Fruit fly (Drosophila melanogaster) whole organism, embryonic: ENCODE data around the gene CG11368.

Experiments
- CG10209 ChIP-seq: fragments of 200-800 bp; sonication (Bioruptor generic); optimal IDR thresholded peaks from 3 replicates; lab custom pipeline; 2017; ENCODE audit warnings: missing biosample characterization, mild to moderate bottlenecking, missing genetic modification characterization, missing genetic modification reagents
- CG1024 ChIP-seq: fragments of 200-800 bp; sonication (Bioruptor generic); IDR thresholded peaks from 2 replicates; pipeline ENCODE4 v1.3.6; 2022; ENCODE audit warnings: missing biosample characterization, missing genetic modification characterization
- CG10431 ChIP-seq: fragments of 200-800 bp; sonication (Bioruptor generic); optimal IDR thresholded peaks from 3 replicates; lab custom pipeline; 2018; ENCODE audit warnings: missing biosample characterization, mild to moderate bottlenecking, missing genetic modification characterization
- CG12219 ChIP-seq: fragments of 200-800 bp; sonication (Bioruptor generic); optimal IDR thresholded peaks from 3 replicates; lab custom pipeline; 2018; ENCODE audit warnings: missing biosample characterization, mild to moderate bottlenecking, missing genetic modification characterization
- CG1233 ChIP-seq: fragments of 200-800 bp; sonication (Bioruptor generic); optimal IDR thresholded peaks from 4 replicates; lab custom pipeline; 2018; ENCODE audit warnings: missing biosample characterization, mild to moderate bottlenecking, missing genetic modification characterization
- CG14667 ChIP-seq: fragments of 200-800 bp; sonication (Bioruptor generic); IDR thresholded peaks from 2 replicates; pipeline ENCODE4 v1.3.6; 2022; ENCODE audit warnings: missing biosample characterization, missing genetic modification characterization
- CG1529 ChIP-seq: fragments of 200-800 bp; sonication (Bioruptor generic); optimal IDR thresholded peaks from 3 replicates; lab custom pipeline; 2018; ENCODE audit warnings: missing biosample characterization, missing genetic modification characterization
- CG1602 ChIP-seq: fragments of 200-800 bp; sonication (Bioruptor generic); optimal IDR thresholded peaks from 3 replicates; lab custom pipeline; 2016; ENCODE audit warnings: missing biosample characterization, missing genetic modification characterization
- CG17328 ChIP-seq: fragments of 200-800 bp; sonication (Bioruptor generic); IDR thresholded peaks from 2 replicates; pipeline ENCODE4 v1.3.6; 2022; ENCODE audit warnings: missing biosample characterization, missing genetic modification characterization
- CG17361 ChIP-seq: fragments of 200-800 bp; sonication (Bioruptor generic); IDR thresholded peaks from 3 replicates; pipeline ENCODE4 v1.3.6; 2022; ENCODE audit warnings: missing biosample characterization, missing genetic modification characterization
- CG33213 ChIP-seq: fragments of 200-800 bp; sonication (Bioruptor generic); optimal IDR thresholded peaks from 3 replicates; lab custom pipeline; 2016; ENCODE audit warnings: missing biosample characterization, missing genetic modification characterization
- CG4360 ChIP-seq: fragments of 200-800 bp; sonication (Bioruptor generic); IDR thresholded peaks from 2 replicates; pipeline ENCODE4 v1.3.6; 2022; ENCODE audit warnings: missing biosample characterization, missing genetic modification characterization
- CG8290 ChIP-seq, 3 experiments: fragments of 200-800 bp; sonication (Bioruptor generic); optimal IDR thresholded peaks; 2 replicates each; lab custom pipeline; 2016 to 2019; ENCODE audit warnings: missing biosample characterization in 3 of 3, missing genetic modification characterization in 3 of 3, mild to moderate bottlenecking in 2 of 3, moderate library complexity in 1 of 3
- CG9876 ChIP-seq: fragments of 200-800 bp; sonication (Bioruptor generic); optimal IDR thresholded peaks from 2 replicates; lab custom pipeline; 2016; ENCODE audit warnings: missing biosample characterization, missing genetic modification characterization
- CG9932 ChIP-seq: fragments of 200-800 bp; sonication (Bioruptor generic); IDR thresholded peaks from 2 replicates; pipeline ENCODE4 v1.3.6; 2022; ENCODE audit warnings: missing biosample characterization, missing genetic modification characterization
- Doc3 ChIP-seq: fragments of 200-800 bp; sonication (Bioruptor generic); IDR thresholded peaks from 3 replicates; pipeline ENCODE4 v1.3.6; 2022; ENCODE audit warnings: missing biosample characterization, missing genetic modification characterization; ENCODE audit not compliant: partially characterized antibody
- Dp ChIP-seq: fragments of 200-800 bp; sonication (Bioruptor generic); optimal IDR thresholded peaks from 2 replicates; lab custom pipeline; 2018; ENCODE audit warnings: missing biosample characterization, mild to moderate bottlenecking, missing genetic modification characterization, moderate library complexity
- GATAe ChIP-seq: fragments of 200-800 bp; sonication (Bioruptor generic); conservative IDR thresholded peaks from 2 replicates; pipeline ENCODE4 v1.3.6; 2022; ENCODE audit warnings: missing biosample characterization, missing genetic modification characterization
- Lhr ChIP-seq: fragments of 200-800 bp; sonication (Bioruptor generic); optimal IDR thresholded peaks from 3 replicates; lab custom pipeline; 2017; ENCODE audit warnings: mild to moderate bottlenecking, missing biosample characterization, missing genetic modification reagents, missing genetic modification characterization
- Sin3A ChIP-seq: fragments of >200 bp; optimal IDR thresholded peaks from 2 replicates; lab custom pipeline; 2018
- Six4 ChIP-seq: fragments of 200-800 bp; sonication (Bioruptor generic); optimal IDR thresholded peaks from 2 replicates; lab custom pipeline; 2016; ENCODE audit warnings: missing biosample characterization, missing genetic modification characterization
- Sox100B ChIP-seq: fragments of 200-800 bp; sonication (Bioruptor generic); optimal IDR thresholded peaks from 3 replicates; lab custom pipeline; 2018; ENCODE audit warnings: missing biosample characterization, mild to moderate bottlenecking, missing genetic modification characterization
- Sry-δ ChIP-seq: fragments of 200-800 bp; sonication (Bioruptor generic); optimal IDR thresholded peaks from 2 replicates; lab custom pipeline; 2016; ENCODE audit warnings: missing biosample characterization, missing genetic modification characterization
- ac ChIP-seq: fragments of 200-800 bp; sonication (Bioruptor generic); optimal IDR thresholded peaks from 3 replicates; lab custom pipeline; 2017; ENCODE audit warnings: missing biosample characterization, mild to moderate bottlenecking, missing genetic modification characterization
- cato ChIP-seq: fragments of 200-800 bp; sonication (Bioruptor generic); optimal IDR thresholded peaks from 2 replicates; lab custom pipeline; 2016; ENCODE audit warnings: missing biosample characterization, missing genetic modification characterization, borderline replicate concordance
- corto ChIP-seq: fragments of 200-800 bp; sonication (Bioruptor generic); optimal IDR thresholded peaks from 2 replicates; lab custom pipeline; 2016; ENCODE audit warnings: missing biosample characterization, mild to moderate bottlenecking, missing genetic modification characterization, moderate library complexity
- da ChIP-seq: fragments of 200-800 bp; sonication (Bioruptor generic); optimal IDR thresholded peaks from 2 replicates; lab custom pipeline; 2016; ENCODE audit warnings: missing biosample characterization, missing genetic modification characterization
- dmrt11E ChIP-seq: fragments of 200-800 bp; sonication (Bioruptor generic); optimal IDR thresholded peaks from 3 replicates; lab custom pipeline; 2018; ENCODE audit warnings: missing biosample characterization, mild to moderate bottlenecking, missing genetic modification characterization, moderate library complexity
- fd96Cb ChIP-seq: fragments of 200-800 bp; sonication (Bioruptor generic); optimal IDR thresholded peaks from 2 replicates; lab custom pipeline; 2018; ENCODE audit warnings: missing biosample characterization, mild to moderate bottlenecking, missing genetic modification characterization, moderate library complexity
- gsb ChIP-seq: fragments of 200-800 bp; sonication (Bioruptor generic); IDR thresholded peaks from 2 replicates; pipeline ENCODE4 v1.3.6; 2022; ENCODE audit warnings: missing biosample characterization, missing genetic modification characterization
- hth ChIP-seq: fragments of >200 bp; optimal IDR thresholded peaks from 2 replicates; lab custom pipeline; 2017; ENCODE audit warnings: inconsistent platforms
- jing ChIP-seq: fragments of 200-800 bp; sonication (Bioruptor generic); optimal IDR thresholded peaks from 2 replicates; lab custom pipeline; 2018; ENCODE audit warnings: missing biosample characterization, mild to moderate bottlenecking, missing genetic modification characterization
- kay ChIP-seq: fragments of 200-800 bp; sonication (Bioruptor generic); optimal IDR thresholded peaks from 2 replicates; lab custom pipeline; 2016; ENCODE audit warnings: missing biosample characterization, missing genetic modification characterization
- ken ChIP-seq: fragments of 200-800 bp; sonication (Bioruptor generic); IDR thresholded peaks from 3 replicates; pipeline ENCODE4 v1.3.6; 2022; ENCODE audit warnings: missing biosample characterization, missing genetic modification characterization
- lmd ChIP-seq: fragments of 200-800 bp; sonication (Bioruptor generic); IDR thresholded peaks from 2 replicates; pipeline ENCODE4 v1.3.6; 2022; ENCODE audit warnings: missing biosample characterization, missing genetic modification characterization
- prd ChIP-seq, 3 experiments: fragments of >200 bp in 2 of 3; fragments of 200-800 bp in 1 of 3; sonication (Bioruptor generic) in 1 of 3; optimal IDR thresholded peaks in 2 of 3; IDR thresholded peaks in 1 of 3; 2 replicates in 2 of 3; 3 replicates in 1 of 3; pipeline versions ENCODE4 v1.3.6 to Lab custom; 2017 to 2022; ENCODE audit warnings: missing biosample characterization in 1 of 3, missing genetic modification characterization in 1 of 3
- pzg ChIP-seq: fragments of 200-800 bp; sonication (Bioruptor generic); optimal IDR thresholded peaks from 3 replicates; lab custom pipeline; 2018; ENCODE audit warnings: missing biosample characterization, mild to moderate bottlenecking, missing genetic modification characterization, moderate library complexity
- ranshi ChIP-seq: fragments of 200-800 bp; sonication (Bioruptor generic); IDR thresholded peaks from 2 replicates; pipeline ENCODE4 v1.3.6; 2022; ENCODE audit warnings: missing biosample characterization, missing genetic modification characterization
- repo ChIP-seq: fragments of 200-800 bp; sonication (Bioruptor generic); optimal IDR thresholded peaks from 2 replicates; lab custom pipeline; 2016; ENCODE audit warnings: missing biosample characterization, missing genetic modification characterization
- sens ChIP-seq: fragments of 200-800 bp; sonication (Bioruptor generic); peaks from one replicate; lab custom pipeline; 2016; ENCODE audit warnings: missing biosample characterization, missing genetic modification characterization
- sna ChIP-seq: fragments of 200-800 bp; sonication (Bioruptor generic); IDR thresholded peaks from 2 replicates; pipeline ENCODE4 v1.3.6; 2022; ENCODE audit warnings: missing biosample characterization, missing genetic modification characterization; ENCODE audit not compliant: partially characterized antibody
- twi ChIP-seq: fragments of 200-800 bp; optimal IDR thresholded peaks from 2 replicates; lab custom pipeline; 2019; ENCODE audit warnings: missing biosample characterization, mild to moderate bottlenecking, missing genetic modification characterization, moderate library complexity
- unc-4 ChIP-seq: fragments of 200-800 bp; sonication (Bioruptor generic); IDR thresholded peaks from 2 replicates; pipeline ENCODE4 v1.3.6; 2022; ENCODE audit warnings: missing biosample characterization, missing genetic modification characterization; ENCODE audit not compliant: partially characterized antibody
- wdn ChIP-seq: fragments of 200-800 bp; sonication (Bioruptor generic); IDR thresholded peaks from 2 replicates; pipeline ENCODE4 v1.3.6; 2022; ENCODE audit warnings: missing biosample characterization, missing genetic modification characterization

CG11368 gene

dm6 chrX:7406908-7407307 is 45.1 kb upstream of the CG11368 start, which contains the start of gene CG32727:
Gene CG32727 (plus strand): TSS chrX:7407208.
- TF ChIP-seq CG12219 (GFP tag; lab: Kevin White, UChicago): no peak
- no peak for TF ChIP-seq kay (GFP tag; lab: Kevin White, UChicago)

- TF ChIP-seq CG8290 (GFP tag; optimal IDR thresholded peaks at IDR 0.05; lab: Kevin White, UChicago) (no peak), CG8290 (tag; optimal IDR thresholded peaks at IDR 0.05; lab: Kevin White, UChicago) (no peak), Six4 (GFP tag; lab: Kevin White, UChicago) (no peak), ken (GFP tag; lab: Robert Waterston, UW) (no peak), repo (no peak), Dp (no peak), ac (GFP tag; lab: Kevin White, UChicago) (no peak), Lhr (no peak), CG17361 (GFP tag; lab: Robert Waterston, UW) (no peak), fd96Cb (no peak), CG33213 (no peak), twi (tag; lab: Kevin White, UChicago) (no peak), GATAe (GFP tag; lab: Robert Waterston, UW) (no peak)
These were observed 40.2 kb upstream of the CG11368 start, which contains the start of gene CG42246 for dm6 chrX:7411806-7412205. Gene CG42246 (minus strand): TSS chrX:7411906.

- TF ChIP-seq CG1233 (GFP tag; lab: Kevin White, UChicago): no peak
- TF ChIP-seq Sox100B: no peak
- TF ChIP-seq pzg (GFP tag; lab: Kevin White, UChicago): no peak
- TF ChIP-seq prd (optimal IDR thresholded peaks at IDR 0.05; lab: Kevin White, UChicago): no peak
- TF ChIP-seq prd (GFP tag; IDR thresholded peaks at IDR 0.05; lab: Robert Waterston, UW): no peak
- TF ChIP-seq hth (lab: Kevin White, UChicago): no peak
- TF ChIP-seq, all 482 proteins: peak for 0
These were observed 39.6 kb upstream of the CG11368 start, which contains the start of gene CG42704 for dm6 chrX:7412368-7412767. Gene CG42704 (plus strand): TSS chrX:7412668.

- TF ChIP-seq CG1529 (GFP tag; lab: Kevin White, UChicago): no peak
- TF ChIP-seq CG14667 (GFP tag; lab: Robert Waterston, UW): no peak
- no peak for TF ChIP-seq Doc3 (GFP tag; lab: Robert Waterston, UW)
These were observed 38.4 kb upstream of the CG11368 start, which contains the start of gene CG42705 for dm6 chrX:7413569-7413968. Gene CG42705 (plus strand): TSS chrX:7413869.

- TF ChIP-seq CG9876: no peak
- TF ChIP-seq sens (GFP tag; lab: Kevin White, UChicago): peak; percentile 84
- TF ChIP-seq CG17328: no peak
- TF ChIP-seq ken (GFP tag; lab: Robert Waterston, UW): 0 out of 3 replicates have a peak, but pooled peaks have one; percentile 4
- TF ChIP-seq CG1602: no peak
- no peak for TF ChIP-seq sna (GFP tag; lab: Robert Waterston, UW)
- TF ChIP-seq dmrt11E (tag; lab: Kevin White, UChicago): peak; percentile 37
- TF ChIP-seq da: no peak
- no peak for TF ChIP-seq Sin3A
- no peak for TF ChIP-seq cato (GFP tag; lab: Kevin White, UChicago)
- no peak for TF ChIP-seq CG10431 (GFP tag; lab: Kevin White, UChicago)
- no peak for TF ChIP-seq corto (GFP tag; lab: Kevin White, UChicago)
- TF ChIP-seq jing (GFP tag; lab: Kevin White, UChicago): no peak
- TF ChIP-seq fd96Cb: peak; percentile 17
- no peak for TF ChIP-seq wdn (GFP tag; lab: Robert Waterston, UW)
- TF ChIP-seq CG10209 (GFP tag; lab: Kevin White, UChicago): no peak
- no peak for TF ChIP-seq ranshi (GFP tag; lab: Robert Waterston, UW)
- TF ChIP-seq Sry-δ (GFP tag; lab: Kevin White, UChicago): no peak
- no peak for TF ChIP-seq gsb (GFP tag; lab: Robert Waterston, UW)
- no peak for TF ChIP-seq unc-4 (GFP tag; lab: Robert Waterston, UW)
- no peak for TF ChIP-seq CG4360 (GFP tag; lab: Robert Waterston, UW)
- 0 out of 2 replicates have a peak, but pooled peaks have one; percentile 17 for TF ChIP-seq CG9932 (GFP tag; lab: Robert Waterston, UW)
- TF ChIP-seq CG1024: no peak
- peak; percentile 8; the same call in 1 of the 2 replicates for TF ChIP-seq lmd (GFP tag; lab: Robert Waterston, UW)
- no peak for TF ChIP-seq Lhr
These were observed 37.0 kb upstream of the CG11368 start for dm6 chrX:7415027-7415426.
